Fruit fly (Drosophila melanogaster): ENCODE measurements around the gene nebu.

dm6 chr3L:12794532-12794931 is 48.4 kb downstream of the nebu start:
- TF ChIP-seq h (GFP tag; optimal IDR thresholded peaks at IDR 0.05) (no peak), N (GFP tag; optimal IDR thresholded peaks at IDR 0.05) (no peak), pan (optimal IDR thresholded peaks at IDR 0.05) (no peak), psq (GFP tag; optimal IDR thresholded peaks at IDR 0.05) (no peak), CG32264 (GFP tag; optimal IDR thresholded peaks at IDR 0.05) (no peak), Hr78 (GFP tag; optimal IDR thresholded peaks at IDR 0.05) (no peak), tai (GFP tag; optimal IDR thresholded peaks at IDR 0.05) (no peak), ey (GFP tag; optimal IDR thresholded peaks at IDR 0.05) (no peak), fru (GFP tag; optimal IDR thresholded peaks at IDR 0.05) (no peak), Mio (GFP tag; optimal IDR thresholded peaks at IDR 0.05) (no peak), dsf (GFP tag; optimal IDR thresholded peaks at IDR 0.05; ENCODE audit: borderline replicate concordance) (no peak)

Data from whole organism, wandering third instar larva.